Worm (Caenorhabditis elegans) whole organism, early embryonic: ENCODE results near the gene ttr-24.

Experiments
- B0310.2 ChIP-seq: sonication (generic microtip); optimal IDR thresholded peaks from 2 replicates; lab custom pipeline; 2016; ENCODE audit warnings: mild to moderate bottlenecking, missing genetic modification characterization, missing compliant biosample characterization
- aly-1 ChIP-seq: sonication (generic microtip); optimal IDR thresholded peaks from 2 replicates; lab custom pipeline; 2016; ENCODE audit warnings: missing genetic modification characterization, missing compliant biosample characterization
- ama-1 ChIP-seq: fragments of 150-350 bp; optimal IDR thresholded peaks from 2 replicates; lab custom pipeline; 2014
- ceh-13 ChIP-seq: fragments of 200-800 bp; sonication (Bioruptor generic); optimal IDR thresholded peaks from 2 replicates; lab custom pipeline; 2018; ENCODE audit warnings: mild to moderate bottlenecking, missing genetic modification characterization, missing compliant biosample characterization
- ceh-36 ChIP-seq: sonication (generic microtip); optimal IDR thresholded peaks from 2 replicates; lab custom pipeline; 2016; ENCODE audit warnings: missing genetic modification characterization, inconsistent platforms, missing compliant biosample characterization
- ets-7 ChIP-seq: sonication (generic microtip); optimal IDR thresholded peaks from 2 replicates; lab custom pipeline; 2016; ENCODE audit warnings: missing genotype, missing genetic modification characterization, missing compliant biosample characterization
- flt-1 ChIP-seq: fragments of 200-800 bp; sonication (Bioruptor generic); IDR thresholded peaks from 2 replicates; pipeline ENCODE4 v1.3.6; 2022; ENCODE audit warnings: missing genetic modification characterization, missing compliant biosample characterization
- hmg-4 ChIP-seq: fragments of 200-800 bp; sonication (Bioruptor generic); optimal IDR thresholded peaks from 2 replicates; lab custom pipeline; 2018; ENCODE audit warnings: mild to moderate bottlenecking, missing genetic modification characterization, missing compliant biosample characterization
- hnd-1 ChIP-seq: sonication (generic microtip); optimal IDR thresholded peaks from 2 replicates; lab custom pipeline; 2016; ENCODE audit warnings: missing genetic modification characterization, missing compliant biosample characterization
- pes-1 ChIP-seq: fragments of 200-800 bp; sonication (Bioruptor generic); IDR thresholded peaks from 2 replicates; pipeline ENCODE4 v1.3.6; 2022; ENCODE audit warnings: missing genetic modification reagents, missing genetic modification characterization, missing compliant biosample characterization
- scrt-1 ChIP-seq: fragments of 200-800 bp; sonication (Bioruptor generic); IDR thresholded peaks from 2 replicates; pipeline ENCODE4 v1.3.6; 2022; ENCODE audit warnings: missing genetic modification characterization, missing compliant biosample characterization
- tbx-37 ChIP-seq: fragments of 200-800 bp; sonication (Bioruptor generic); conservative IDR thresholded peaks from 2 replicates; pipeline ENCODE4 v1.3.6; 2022; ENCODE audit warnings: missing genetic modification reagents, missing genetic modification characterization, missing compliant biosample characterization
- tra-4 ChIP-seq: sonication (generic microtip); optimal IDR thresholded peaks from 2 replicates; lab custom pipeline; 2017; ENCODE audit warnings: missing genetic modification characterization, missing compliant biosample characterization

ce11 chrV:18573199-18573598, 16.8 kb upstream of the ttr-24 start:
- TF ChIP-seq ceh-36 (tag; lab: Kevin White, UChicago) (no peak), pes-1 (GFP tag; lab: Robert Waterston, UW) (no peak), ama-1 (lab: Kevin White, UChicago) (no peak), ceh-13 (GFP tag; lab: Kevin White, UChicago) (no peak), scrt-1 (GFP tag; lab: Robert Waterston, UW) (no peak), B0310.2 (tag; lab: Kevin White, UChicago) (no peak), aly-1 (tag; lab: Kevin White, UChicago) (no peak), tbx-37 (no peak), ets-7 (no peak), flt-1 (GFP tag; lab: Robert Waterston, UW) (no peak), hmg-4 (GFP tag; lab: Kevin White, UChicago) (no peak), hnd-1 (tag; lab: Kevin White, UChicago) (no peak), tra-4 (no peak)
